Fruit fly (Drosophila melanogaster) whole organism, embryonic: ENCODE results near the gene slmb.

Experiments
- Aef1 ChIP-seq: fragments of 200-800 bp; sonication (Bioruptor generic); IDR thresholded peaks from 3 replicates; pipeline ENCODE4 v1.3.6; 2022; ENCODE audit warnings: missing biosample characterization, missing genetic modification characterization
- Bgb ChIP-seq: fragments of 200-800 bp; sonication (Bioruptor generic); IDR thresholded peaks from 2 replicates; pipeline ENCODE4 v1.3.6; 2022; ENCODE audit warnings: missing biosample characterization, missing genetic modification characterization; ENCODE audit not compliant: partially characterized antibody
- CG1024 ChIP-seq: fragments of 200-800 bp; sonication (Bioruptor generic); IDR thresholded peaks from 2 replicates; pipeline ENCODE4 v1.3.6; 2022; ENCODE audit warnings: missing biosample characterization, missing genetic modification characterization
- CG11695 ChIP-seq: fragments of 200-800 bp; sonication (Bioruptor generic); IDR thresholded peaks from 3 replicates; pipeline ENCODE4 v1.3.6; 2022; ENCODE audit warnings: missing biosample characterization, missing genetic modification characterization
- CG15601 ChIP-seq: fragments of 200-800 bp; sonication (Bioruptor generic); optimal IDR thresholded peaks from 3 replicates; lab custom pipeline; 2019; ENCODE audit warnings: missing biosample characterization, mild to moderate bottlenecking, missing genetic modification characterization, moderate library complexity
- CG17568 ChIP-seq: fragments of 200-800 bp; sonication (Bioruptor generic); optimal IDR thresholded peaks from 2 replicates; lab custom pipeline; 2018; ENCODE audit warnings: missing biosample characterization, mild to moderate bottlenecking, missing genetic modification characterization, moderate library complexity
- CG17802 ChIP-seq: fragments of 200-800 bp; sonication (Bioruptor generic); optimal IDR thresholded peaks from 2 replicates; lab custom pipeline; 2018; ENCODE audit warnings: missing biosample characterization, mild to moderate bottlenecking, missing genetic modification characterization, moderate library complexity
- CG18262 ChIP-seq: fragments of 200-800 bp; optimal IDR thresholded peaks from 3 replicates; lab custom pipeline; 2019; ENCODE audit warnings: missing biosample characterization, mild to moderate bottlenecking, missing genetic modification characterization, moderate library complexity
- CG18764 ChIP-seq: fragments of 200-800 bp; sonication (Bioruptor generic); optimal IDR thresholded peaks from 3 replicates; lab custom pipeline; 2016; ENCODE audit warnings: missing biosample characterization, missing genetic modification characterization
- CG2712 ChIP-seq: fragments of 200-800 bp; optimal IDR thresholded peaks from 3 replicates; lab custom pipeline; 2019; ENCODE audit warnings: missing biosample characterization, mild to moderate bottlenecking, missing genetic modification characterization, moderate library complexity
- CG2889 ChIP-seq: fragments of 200-800 bp; sonication (Bioruptor generic); IDR thresholded peaks from 3 replicates; pipeline ENCODE4 v1.3.6; 2022; ENCODE audit warnings: missing biosample characterization, missing genetic modification characterization
- CG3163 ChIP-seq: fragments of 200-800 bp; sonication (Bioruptor generic); optimal IDR thresholded peaks from 3 replicates; lab custom pipeline; 2016; ENCODE audit warnings: missing biosample characterization, missing genetic modification characterization
- CG32767 ChIP-seq: fragments of 200-800 bp; sonication (Bioruptor generic); IDR thresholded peaks from 2 replicates; pipeline ENCODE4 v1.3.6; 2022; ENCODE audit warnings: missing biosample characterization, missing genetic modification characterization
- CG3726 ChIP-seq: fragments of 200-800 bp; sonication (Bioruptor generic); IDR thresholded peaks from 3 replicates; pipeline ENCODE4, ENCODE4 v1.3.6; 2022; ENCODE audit warnings: missing biosample characterization, missing genetic modification characterization
- CG4360 ChIP-seq: fragments of 200-800 bp; sonication (Bioruptor generic); IDR thresholded peaks from 2 replicates; pipeline ENCODE4 v1.3.6; 2022; ENCODE audit warnings: missing biosample characterization, missing genetic modification characterization
- CG4707 ChIP-seq: fragments of 200-800 bp; sonication (Bioruptor generic); optimal IDR thresholded peaks from 2 replicates; lab custom pipeline; 2018; ENCODE audit warnings: missing biosample characterization, mild to moderate bottlenecking, missing genetic modification characterization, moderate library complexity
- CG6654 ChIP-seq: fragments of 200-800 bp; sonication (Bioruptor generic); optimal IDR thresholded peaks from 2 replicates; lab custom pipeline; 2017; ENCODE audit warnings: missing biosample characterization, mild to moderate bottlenecking, missing genetic modification characterization
- CG6689 ChIP-seq: fragments of 200-800 bp; sonication (Bioruptor generic); IDR thresholded peaks from 2 replicates; pipeline ENCODE4 v1.3.6; 2022; ENCODE audit warnings: missing biosample characterization, missing genetic modification characterization
- CG7556 ChIP-seq: fragments of 200-800 bp; sonication (Bioruptor generic); optimal IDR thresholded peaks from 2 replicates; lab custom pipeline; 2017; ENCODE audit warnings: missing biosample characterization, mild to moderate bottlenecking, missing genetic modification characterization
- CG7839 ChIP-seq: fragments of 200-800 bp; sonication (Bioruptor generic); optimal IDR thresholded peaks from 3 replicates; lab custom pipeline; 2018; ENCODE audit warnings: missing biosample characterization, mild to moderate bottlenecking, missing genetic modification characterization, moderate library complexity
- CG8281 ChIP-seq: fragments of 200-800 bp; sonication (Bioruptor generic); optimal IDR thresholded peaks from 2 replicates; lab custom pipeline; 2018; ENCODE audit warnings: missing biosample characterization, mild to moderate bottlenecking, missing genetic modification characterization, moderate library complexity
- CrebB ChIP-seq: fragments of 200-800 bp; sonication (Bioruptor generic); optimal IDR thresholded peaks from 3 replicates; lab custom pipeline; 2018; ENCODE audit warnings: missing biosample characterization, mild to moderate bottlenecking, missing genetic modification characterization
- D19A ChIP-seq: fragments of 200-800 bp; optimal IDR thresholded peaks from 3 replicates; lab custom pipeline; 2019; ENCODE audit warnings: missing biosample characterization, mild to moderate bottlenecking, missing genetic modification characterization, moderate library complexity
- Dbx ChIP-seq: fragments of 200-800 bp; sonication (Bioruptor generic); IDR thresholded peaks from 3 replicates; pipeline ENCODE4 v1.3.6; 2022; ENCODE audit warnings: missing biosample characterization, missing genetic modification characterization
- E2f1 ChIP-seq: fragments of 200-800 bp; sonication (Bioruptor generic); IDR thresholded peaks from 2 replicates; pipeline ENCODE4 v1.3.6; 2022; ENCODE audit warnings: missing biosample characterization, missing genetic modification characterization
- ERR ChIP-seq: fragments of 200-800 bp; sonication (Bioruptor generic); optimal IDR thresholded peaks from 2 replicates; lab custom pipeline; 2016; ENCODE audit warnings: missing biosample characterization, missing genetic modification characterization
- Elba2 ChIP-seq: fragments of 200-800 bp; sonication (Bioruptor generic); optimal IDR thresholded peaks from 3 replicates; lab custom pipeline; 2016; ENCODE audit warnings: missing biosample characterization, missing genetic modification characterization
- Ets65A ChIP-seq: fragments of 200-800 bp; sonication (Bioruptor generic); peaks from one replicate; lab custom pipeline; 2016; ENCODE audit warnings: missing biosample characterization, missing genetic modification characterization
- HLH4C ChIP-seq: fragments of 200-800 bp; sonication (Bioruptor generic); IDR thresholded peaks from 3 replicates; pipeline ENCODE4 v1.3.6; 2022; ENCODE audit warnings: missing biosample characterization, missing genetic modification characterization; ENCODE audit not compliant: partially characterized antibody
- Nf-YA ChIP-seq: fragments of 200-800 bp; sonication (Bioruptor generic); IDR thresholded peaks from 2 replicates; pipeline ENCODE4 v1.3.6; 2022; ENCODE audit warnings: missing biosample characterization, missing genetic modification characterization
- Oaz ChIP-seq: fragments of 200-800 bp; sonication (Bioruptor generic); IDR thresholded peaks from 2 replicates; pipeline ENCODE4 v1.3.6; 2022; ENCODE audit warnings: missing biosample characterization, missing genetic modification characterization
- Sox100B ChIP-seq: fragments of 200-800 bp; sonication (Bioruptor generic); optimal IDR thresholded peaks from 3 replicates; lab custom pipeline; 2018; ENCODE audit warnings: missing biosample characterization, mild to moderate bottlenecking, missing genetic modification characterization
- Sry-δ ChIP-seq: fragments of 200-800 bp; sonication (Bioruptor generic); optimal IDR thresholded peaks from 2 replicates; lab custom pipeline; 2016; ENCODE audit warnings: missing biosample characterization, missing genetic modification characterization
- Stat92E ChIP-seq, 3 experiments: fragments of >200 bp in 2 of 3; fragments of 200-800 bp in 1 of 3; sonication (Bioruptor generic) in 1 of 3; optimal IDR thresholded peaks; 2 replicates each; lab custom pipeline; 2017 to 2019; ENCODE audit warnings: missing biosample characterization in 3 of 3, missing genetic modification characterization in 3 of 3, mild to moderate bottlenecking in 1 of 3, moderate library complexity in 1 of 3
- Xbp1 ChIP-seq: fragments of 200-800 bp; sonication (Bioruptor generic); optimal IDR thresholded peaks from 3 replicates; lab custom pipeline; 2016; ENCODE audit warnings: missing biosample characterization, mild to moderate bottlenecking, missing genetic modification characterization
- Xrp1 ChIP-seq: fragments of 200-800 bp; sonication (Bioruptor generic); IDR thresholded peaks from 2 replicates; pipeline ENCODE4 v1.3.6; 2022; ENCODE audit warnings: missing biosample characterization, missing genetic modification characterization
- ato ChIP-seq: fragments of 200-800 bp; sonication (Bioruptor generic); IDR thresholded peaks from 2 replicates; pipeline ENCODE4 v1.3.6; 2022; ENCODE audit warnings: missing biosample characterization, missing genetic modification characterization; ENCODE audit not compliant: partially characterized antibody
- bab2 ChIP-seq: fragments of 200-800 bp; sonication (Bioruptor generic); optimal IDR thresholded peaks from 2 replicates; lab custom pipeline; 2016; ENCODE audit warnings: missing biosample characterization, missing genetic modification characterization
- br ChIP-seq: fragments of >200 bp; optimal IDR thresholded peaks from 2 replicates; lab custom pipeline; 2017
- cg ChIP-seq: fragments of 200-800 bp; sonication (Bioruptor generic); optimal IDR thresholded peaks from 3 replicates; lab custom pipeline; 2019; ENCODE audit warnings: missing biosample characterization, mild to moderate bottlenecking, missing genetic modification characterization, moderate library complexity
- gcm2 ChIP-seq: fragments of 200-800 bp; sonication (Bioruptor generic); optimal IDR thresholded peaks from 2 replicates; lab custom pipeline; 2016; ENCODE audit warnings: missing biosample characterization, missing genetic modification characterization
- gsb-n ChIP-seq: fragments of 200-800 bp; sonication (Bioruptor generic); optimal IDR thresholded peaks from 3 replicates; lab custom pipeline; 2018; ENCODE audit warnings: missing biosample characterization, mild to moderate bottlenecking, missing genetic modification characterization
- jing ChIP-seq: fragments of 200-800 bp; sonication (Bioruptor generic); optimal IDR thresholded peaks from 2 replicates; lab custom pipeline; 2018; ENCODE audit warnings: missing biosample characterization, mild to moderate bottlenecking, missing genetic modification characterization
- ken ChIP-seq: fragments of 200-800 bp; sonication (Bioruptor generic); IDR thresholded peaks from 3 replicates; pipeline ENCODE4 v1.3.6; 2022; ENCODE audit warnings: missing biosample characterization, missing genetic modification characterization
- p53 ChIP-seq: fragments of 200-800 bp; sonication (Bioruptor generic); optimal IDR thresholded peaks from 2 replicates; lab custom pipeline; 2016; ENCODE audit warnings: missing biosample characterization, missing genetic modification characterization
- run ChIP-seq: fragments of 200-800 bp; sonication (Bioruptor generic); optimal IDR thresholded peaks from 3 replicates; lab custom pipeline; 2018; ENCODE audit warnings: missing biosample characterization, mild to moderate bottlenecking, missing genetic modification characterization
- slp2 ChIP-seq: fragments of 200-800 bp; sonication (Bioruptor generic); optimal IDR thresholded peaks from 2 replicates; lab custom pipeline; 2016; ENCODE audit warnings: missing biosample characterization, missing genetic modification characterization
- unpg ChIP-seq: fragments of 200-800 bp; sonication (Bioruptor generic); optimal IDR thresholded peaks from 3 replicates; lab custom pipeline; 2018; ENCODE audit warnings: missing biosample characterization, mild to moderate bottlenecking, missing genetic modification characterization, moderate library complexity
- vnd ChIP-seq: fragments of 200-800 bp; sonication (Bioruptor generic); IDR thresholded peaks from 3 replicates; pipeline ENCODE4 v1.3.6; 2022; ENCODE audit warnings: missing biosample characterization, missing genetic modification characterization; ENCODE audit not compliant: partially characterized antibody
- wor ChIP-seq: fragments of 200-800 bp; sonication (Bioruptor generic); IDR thresholded peaks from 2 replicates; pipeline ENCODE4 v1.3.6; 2022; ENCODE audit warnings: missing biosample characterization, missing genetic modification characterization

slmb gene

dm6 chr3R:21112742-21113465, 14.4 kb downstream of the slmb start (continued):
- peak; percentile 79 for TF ChIP-seq CG15601 (tag; lab: Kevin White, UChicago)
- peak; percentile 60 for TF ChIP-seq Oaz (GFP tag; lab: Robert Waterston, UW)
- TF ChIP-seq gsb-n (tag; lab: Kevin White, UChicago), result peak; percentile 82
- TF ChIP-seq CG7839 (tag; lab: Kevin White, UChicago), result peak; percentile 89
- TF ChIP-seq Elba2 (GFP tag; lab: Kevin White, UChicago), result peak; percentile 14
- TF ChIP-seq Sox100B (GFP tag; lab: Kevin White, UChicago), result peak; percentile 88
- no peak for TF ChIP-seq ato
- TF ChIP-seq Xrp1 (GFP tag; lab: Robert Waterston, UW), result peak; percentile 91
- peak; percentile 77 for TF ChIP-seq wor (GFP tag; lab: Robert Waterston, UW)
- peak; percentile 74; the same call in 1 of the 3 replicates for TF ChIP-seq CG3726 (GFP tag; lab: Robert Waterston, UW)
- peak; percentile 69 for TF ChIP-seq Nf-YA (GFP tag; lab: Robert Waterston, UW)
- TF ChIP-seq ken (GFP tag; lab: Robert Waterston, UW), result peak; percentile 82
- TF ChIP-seq unpg (GFP tag; lab: Kevin White, UChicago), result peak; percentile 92
- peak; percentile 74 for TF ChIP-seq CG1024 (GFP tag; lab: Robert Waterston, UW)
- peak; percentile 71; the same call in 1 of the 2 replicates for TF ChIP-seq CG32767
- TF ChIP-seq CG3163 (GFP tag; lab: Kevin White, UChicago), result peak; percentile 81
- peak; percentile 98 for TF ChIP-seq Ets65A
- TF ChIP-seq CG17568 (GFP tag; lab: Kevin White, UChicago), result peak; percentile 90
- peak; percentile 81 for TF ChIP-seq run (tag; lab: Kevin White, UChicago)
- TF ChIP-seq slp2 (GFP tag; lab: Kevin White, UChicago), result peak; percentile 86
- TF ChIP-seq br (lab: Kevin White, UChicago), result no peak
- peak; percentile 84 for TF ChIP-seq CG4707
- peak; percentile 51 for TF ChIP-seq CG4360 (GFP tag; lab: Robert Waterston, UW)
- TF ChIP-seq CrebB, result peak; percentile 86
- peak; percentile 76 for TF ChIP-seq E2f1 (GFP tag; lab: Robert Waterston, UW)
- no peak for TF ChIP-seq Bgb
- peak; percentile 93 for TF ChIP-seq CG2712 (tag; lab: Kevin White, UChicago)
- TF ChIP-seq Stat92E (GFP tag; optimal IDR thresholded peaks at IDR 0.05; lab: Kevin White, UChicago), result no peak
- TF ChIP-seq Dbx (GFP tag; lab: Robert Waterston, UW), result peak; percentile 66
- peak; percentile 75 for TF ChIP-seq CG17802
- peak; percentile 77 for TF ChIP-seq ERR (GFP tag; lab: Kevin White, UChicago)
- peak; percentile 73 for TF ChIP-seq CG18764
- peak; percentile 79 for TF ChIP-seq Aef1 (GFP tag; lab: Robert Waterston, UW)
- TF ChIP-seq vnd, result no peak
- TF ChIP-seq D19A (tag; lab: Kevin White, UChicago), result peak; percentile 86
- no peak for TF ChIP-seq HLH4C (GFP tag; lab: Robert Waterston, UW)
- TF ChIP-seq Xbp1 (GFP tag; lab: Kevin White, UChicago), result peak; percentile 92
- peak; percentile 85 for TF ChIP-seq CG7556 (GFP tag; lab: Kevin White, UChicago)
- TF ChIP-seq Sry-δ (GFP tag; lab: Kevin White, UChicago), result peak; percentile 59
- TF ChIP-seq cg (GFP tag; lab: Kevin White, UChicago), result no peak
- peak; percentile 91 for TF ChIP-seq CG11695
- TF ChIP-seq jing (GFP tag; lab: Kevin White, UChicago), result peak; percentile 81
- peak; percentile 75 for TF ChIP-seq gcm2 (GFP tag; lab: Kevin White, UChicago)
- peak; percentile 69 for TF ChIP-seq CG8281
- TF ChIP-seq bab2 (GFP tag; lab: Kevin White, UChicago), result peak; percentile 93
- peak; percentile 89 for TF ChIP-seq CG18262 (tag; lab: Kevin White, UChicago)
- peak; percentile 66; the same call in 2 of the 3 replicates for TF ChIP-seq CG2889 (GFP tag; lab: Robert Waterston, UW)
- TF ChIP-seq CG6689 (GFP tag; lab: Robert Waterston, UW), result peak; percentile 87
- TF ChIP-seq CG6654 (GFP tag; lab: Kevin White, UChicago), result peak; percentile 63
- TF ChIP-seq p53, result peak; percentile 46
